Worm (Caenorhabditis elegans): ENCODE data around the gene clec-34.
A peak's percentile ranks its signal among the peaks of the same experiment; 100 is the strongest.

The clec-34 gene

ce11 chrV:16778540-16779280 lies 43.1 kb downstream of the clec-34 start:
- TF ChIP-seq nhr-90 (tag; optimal IDR thresholded peaks at IDR 0.05) (no peak), T26A5.8 (tag; optimal IDR thresholded peaks at IDR 0.05) (no peak), mcd-1 (GFP tag; IDR thresholded peaks at IDR 0.05) (no peak), F57A8.1 (GFP tag; optimal IDR thresholded peaks at IDR 0.05) (no peak), madf-3 (GFP tag; IDR thresholded peaks at IDR 0.05) (no peak), B0261.1 (tag; optimal IDR thresholded peaks at IDR 0.05) (no peak), die-1 (tag; optimal IDR thresholded peaks at IDR 0.05) (no peak), madf-10 (tag; optimal IDR thresholded peaks at IDR 0.05) (no peak), F52B5.7 (tag; optimal IDR thresholded peaks at IDR 0.05) (no peak)

ce11 chrV:16779281-16779597 lies 43.7 kb downstream of the clec-34 start:
- TF ChIP-seq snpc-3.4 (tag; optimal IDR thresholded peaks at IDR 0.05) (no peak), ceh-91 (GFP tag; IDR thresholded peaks at IDR 0.05) (no peak), Y67H2A.10 (GFP tag; conservative IDR thresholded peaks at IDR 0.05) (no peak), attf-5 (GFP tag; optimal IDR thresholded peaks at IDR 0.05) (no peak), mel-28 (tag; optimal IDR thresholded peaks at IDR 0.05; ENCODE audit: borderline replicate concordance) (no peak), F23B12.7 (tag; optimal IDR thresholded peaks at IDR 0.05; ENCODE audit: insufficient read depth) (no peak), sdz-38 (tag; optimal IDR thresholded peaks at IDR 0.05) (no peak), let-607 (tag; optimal IDR thresholded peaks at IDR 0.05) (no peak), Y95B8A.8 (GFP tag; IDR thresholded peaks at IDR 0.05) (no peak), lin-35 (GFP tag; optimal IDR thresholded peaks at IDR 0.05) (no peak), madf-10 (tag; optimal IDR thresholded peaks at IDR 0.05) (no peak), hmg-1.2 (GFP tag; IDR thresholded peaks at IDR 0.05) (no peak), ceh-79 (tag; optimal IDR thresholded peaks at IDR 0.05) (no peak), fkh-3 (tag; optimal IDR thresholded peaks at IDR 0.05) (no peak), ceh-58 (GFP tag; IDR thresholded peaks at IDR 0.05) (no peak), snpc-1.3 (tag; optimal IDR thresholded peaks at IDR 0.05; ENCODE audit: insufficient read depth) (no peak), lsy-27 (tag; optimal IDR thresholded peaks at IDR 0.05; ENCODE audit: borderline replicate concordance, insufficient read depth) (no peak), nhr-90 (tag; optimal IDR thresholded peaks at IDR 0.05) (no peak), athp-1 (tag; optimal IDR thresholded peaks at IDR 0.05) (no peak), nhr-179 (tag; optimal IDR thresholded peaks at IDR 0.05) (no peak)

- TF ChIP-seq B0019.2 (GFP tag; conservative IDR thresholded peaks at IDR 0.05) (no peak), madf-6 (GFP tag; IDR thresholded peaks at IDR 0.05) (no peak), pbrm-1 (GFP tag; IDR thresholded peaks at IDR 0.05) (no peak), K11D2.4 (GFP tag; IDR thresholded peaks at IDR 0.05) (no peak), hmg-20 (GFP tag; IDR thresholded peaks at IDR 0.05) (no peak), attf-5 (GFP tag; optimal IDR thresholded peaks at IDR 0.05) (no peak), sptf-2 (GFP tag; optimal IDR thresholded peaks at IDR 0.05) (no peak)
Observed at ce11 chrV:16779971-16780370, 44.4 kb downstream of the clec-34 start.

- no peak for TF ChIP-seq ceh-91 (GFP tag; IDR thresholded peaks at IDR 0.05)
- TF ChIP-seq Y67H2A.10 (GFP tag; conservative IDR thresholded peaks at IDR 0.05): no peak
- no peak for TF ChIP-seq dox-1 (GFP tag; IDR thresholded peaks at IDR 0.05)
- TF ChIP-seq cebp-1 (GFP tag; IDR thresholded peaks at IDR 0.05): no peak
- no peak for TF ChIP-seq cebp-1 (tag; optimal IDR thresholded peaks at IDR 0.05)
- TF ChIP-seq somi-1 (GFP tag; optimal IDR thresholded peaks at IDR 0.05): peak; percentile 15
- TF ChIP-seq T26A5.8 (tag; optimal IDR thresholded peaks at IDR 0.05): no peak
Observed at ce11 chrV:16780554-16780953, 45.0 kb downstream of the clec-34 start.
